Worm (Caenorhabditis elegans) whole organism, L4 larva: Measurements from ENCODE around the gene ZK1320.3.

Experiments
- F44E2.7 ChIP-seq: fragments of 200-800 bp; sonication (Bioruptor generic); IDR thresholded peaks from 2 replicates; pipeline ENCODE4 v2.1.2; 2022; ENCODE audit warnings: missing genetic modification characterization, missing compliant biosample characterization
- Y105C5A.15 ChIP-seq: fragments of 200-800 bp; sonication (Bioruptor generic); IDR thresholded peaks from 2 replicates; pipeline ENCODE4 v1.3.6; 2022; ENCODE audit warnings: missing genetic modification characterization, missing compliant biosample characterization
- Y48G9A.11 ChIP-seq: fragments of 200-800 bp; sonication (Bioruptor generic); IDR thresholded peaks from 2 replicates; pipeline ENCODE4 v1.3.6; 2022; ENCODE audit warnings: missing genetic modification reagents, missing genetic modification characterization, missing compliant biosample characterization
- Y5F2A.4 ChIP-seq: fragments of 200-800 bp; sonication (Bioruptor generic); optimal IDR thresholded peaks from 2 replicates; lab custom pipeline; 2018; ENCODE audit warnings: mild to moderate bottlenecking, missing genetic modification characterization, missing compliant biosample characterization
- Y75B8A.6 ChIP-seq: fragments of 200-800 bp; sonication (Bioruptor generic); IDR thresholded peaks from 2 replicates; pipeline ENCODE4 v1.3.6; 2022; ENCODE audit warnings: missing genetic modification reagents, missing genetic modification characterization, missing compliant biosample characterization
- ZK546.5 ChIP-seq, 2 experiments: sonication (generic microtip); optimal IDR thresholded peaks; 2 replicates each; lab custom pipeline; 2017; ENCODE audit warnings: missing biosample characterization in 2 of 2, missing genetic modification characterization in 2 of 2
- aha-1 ChIP-seq: fragments of 150-350 bp; peaks from one replicate; lab custom pipeline; 2014; ENCODE audit warnings: missing biosample characterization, missing genetic modification characterization
- aly-2 ChIP-seq: sonication (generic microtip); optimal IDR thresholded peaks from 2 replicates; lab custom pipeline; 2018; ENCODE audit warnings: missing biosample characterization, missing genetic modification characterization
- ama-1 ChIP-seq: fragments of 150-350 bp; optimal IDR thresholded peaks from 2 replicates; lab custom pipeline; 2014; ENCODE audit warnings: inconsistent platforms, mixed read lengths
- ceh-20 ChIP-seq: fragments of 200-800 bp; sonication (Bioruptor generic); IDR thresholded peaks from 2 replicates; pipeline ENCODE4 v1.3.6; 2022; ENCODE audit warnings: missing genetic modification reagents, missing genetic modification characterization, missing compliant biosample characterization
- ceh-28 ChIP-seq: fragments of 150-350 bp; optimal IDR thresholded peaks from 2 replicates; lab custom pipeline; 2014; ENCODE audit warnings: missing biosample characterization, missing genetic modification reagents, missing genetic modification characterization
- ceh-44 ChIP-seq: fragments of 200-800 bp; sonication (Bioruptor generic); IDR thresholded peaks from 2 replicates; pipeline ENCODE4 v1.3.6; 2022; ENCODE audit warnings: missing genetic modification reagents, missing genetic modification characterization, missing compliant biosample characterization
- ceh-62 ChIP-seq: sonication (generic microtip); optimal IDR thresholded peaks from 2 replicates; lab custom pipeline; 2017; ENCODE audit warnings: missing biosample characterization, missing genetic modification characterization
- daf-19 ChIP-seq: fragments of 200-800 bp; sonication (Bioruptor generic); conservative IDR thresholded peaks from 2 replicates; pipeline ENCODE4 v1.3.6; 2022; ENCODE audit warnings: missing genetic modification characterization, missing compliant biosample characterization
- daf-8 ChIP-seq: fragments of 200-800 bp; sonication (Bioruptor generic); IDR thresholded peaks from 2 replicates; pipeline ENCODE4 v1.3.6; 2022; ENCODE audit warnings: missing genetic modification characterization, missing compliant biosample characterization
- dmd-6 ChIP-seq: fragments of 200-800 bp; sonication (Bioruptor generic); IDR thresholded peaks from 2 replicates; pipeline ENCODE4 v1.3.6; 2022; ENCODE audit warnings: missing genetic modification reagents, missing genetic modification characterization, missing compliant biosample characterization
- dmd-9 ChIP-seq: fragments of 200-800 bp; sonication (Bioruptor generic); IDR thresholded peaks from 2 replicates; pipeline ENCODE4 v1.3.6; 2022; ENCODE audit warnings: missing genetic modification reagents, missing genetic modification characterization, missing compliant biosample characterization
- duxl-1 ChIP-seq: sonication (generic microtip); optimal IDR thresholded peaks from 2 replicates; lab custom pipeline; 2016; ENCODE audit warnings: mild to moderate bottlenecking, missing genetic modification characterization, moderate library complexity, missing compliant biosample characterization; ENCODE audit not compliant: poor library complexity
- egl-43 ChIP-seq: fragments of 200-800 bp; sonication (Bioruptor generic); IDR thresholded peaks from 2 replicates; pipeline ENCODE4 v1.3.6; 2022; ENCODE audit warnings: missing genetic modification reagents, missing genetic modification characterization, missing compliant biosample characterization
- fkh-10 ChIP-seq: fragments of 150-350 bp; optimal IDR thresholded peaks from 2 replicates; lab custom pipeline; 2014; ENCODE audit warnings: missing biosample characterization, missing genetic modification reagents, missing genetic modification characterization
- hif-1 ChIP-seq, 2 experiments: sonication (generic microtip); optimal IDR thresholded peaks; 2 replicates each; lab custom pipeline; 2016 to 2017; ENCODE audit warnings: missing compliant biosample characterization in 2 of 2, missing genetic modification characterization in 2 of 2, missing genetic modification reagents in 2 of 2, missing genotype in 2 of 2, mild to moderate bottlenecking in 1 of 2
- hlh-11 ChIP-seq: fragments of 200-800 bp; sonication (Bioruptor generic); optimal IDR thresholded peaks from 2 replicates; lab custom pipeline; 2018; ENCODE audit warnings: mild to moderate bottlenecking, missing genetic modification characterization, missing compliant biosample characterization
- hmg-1.1 ChIP-seq: fragments of 200-800 bp; sonication (Bioruptor generic); IDR thresholded peaks from 2 replicates; pipeline ENCODE4 v1.3.6; 2022; ENCODE audit warnings: missing genetic modification reagents, missing genetic modification characterization, missing compliant biosample characterization
- jun-1 ChIP-seq: fragments of 150-350 bp; optimal IDR thresholded peaks from 2 replicates; lab custom pipeline; 2014; ENCODE audit warnings: missing biosample characterization, missing genetic modification reagents, missing genetic modification characterization
- lin-1 ChIP-seq: fragments of 200-800 bp; sonication (Bioruptor generic); IDR thresholded peaks from 2 replicates; pipeline ENCODE4 v1.3.6; 2022; ENCODE audit warnings: missing genetic modification reagents, missing genetic modification characterization, missing compliant biosample characterization
- lin-13 ChIP-seq: fragments of 150-350 bp; optimal IDR thresholded peaks from 2 replicates; lab custom pipeline; 2014; ENCODE audit warnings: missing biosample characterization, missing genetic modification reagents, missing genetic modification characterization
- lin-29 ChIP-seq: fragments of 200-800 bp; sonication (Bioruptor generic); IDR thresholded peaks from 2 replicates; pipeline ENCODE4 v1.3.6; 2022; ENCODE audit warnings: missing genetic modification reagents, missing genetic modification characterization, missing compliant biosample characterization
- lin-39 ChIP-seq: fragments of 150-350 bp; optimal IDR thresholded peaks from 2 replicates; lab custom pipeline; 2014; ENCODE audit warnings: missing biosample characterization, missing genetic modification reagents, missing genetic modification characterization
- madf-5 ChIP-seq, 2 experiments: fragments of 200-800 bp; sonication (Bioruptor generic); IDR thresholded peaks; 2 replicates each; pipeline ENCODE4 v1.3.6; 2022; ENCODE audit warnings: missing compliant biosample characterization in 2 of 2, missing genetic modification characterization in 2 of 2
- mdl-1 ChIP-seq, 2 experiments: fragments of 150-350 bp in 1 of 2; sonication (generic microtip) in 1 of 2; optimal IDR thresholded peaks; 2 replicates each; lab custom pipeline; 2014 to 2017; ENCODE audit warnings: missing biosample characterization in 2 of 2, missing genetic modification characterization in 2 of 2
- mxl-2 ChIP-seq: fragments of 200-800 bp; sonication (Bioruptor generic); conservative IDR thresholded peaks from 2 replicates; pipeline ENCODE4 v1.3.6; 2022; ENCODE audit warnings: missing genetic modification reagents, missing genetic modification characterization, missing compliant biosample characterization
- mxl-3 ChIP-seq: fragments of 200-800 bp; sonication (Bioruptor generic); optimal IDR thresholded peaks from 2 replicates; lab custom pipeline; 2018; ENCODE audit warnings: mild to moderate bottlenecking, missing genetic modification characterization, missing compliant biosample characterization
- nhr-10 ChIP-seq: fragments of 150-350 bp; optimal IDR thresholded peaks from 2 replicates; lab custom pipeline; 2014; ENCODE audit warnings: missing biosample characterization, missing genetic modification characterization
- nhr-25 ChIP-seq: sonication (generic microtip); optimal IDR thresholded peaks from 2 replicates; lab custom pipeline; 2017; ENCODE audit warnings: missing genetic modification characterization, mild to moderate bottlenecking, missing compliant biosample characterization, antibody characterized with exemption, moderate library complexity, borderline replicate concordance; ENCODE audit not compliant: insufficient read depth
- nhr-28 ChIP-seq: fragments of 150-350 bp; optimal IDR thresholded peaks from 2 replicates; lab custom pipeline; 2014; ENCODE audit warnings: missing biosample characterization, missing genetic modification characterization
- nhr-41 ChIP-seq: fragments of 200-800 bp; sonication (Bioruptor generic); IDR thresholded peaks from 2 replicates; pipeline ENCODE4 v1.3.6; 2022; ENCODE audit warnings: missing genetic modification reagents, missing genetic modification characterization, missing compliant biosample characterization
- nhr-42 ChIP-seq: fragments of 200-800 bp; sonication (Bioruptor generic); IDR thresholded peaks from 2 replicates; pipeline ENCODE4 v1.3.6; 2022; ENCODE audit warnings: missing genetic modification characterization, missing compliant biosample characterization
- nhr-6 ChIP-seq: fragments of 150-350 bp; optimal IDR thresholded peaks from 2 replicates; lab custom pipeline; 2014; ENCODE audit warnings: missing biosample characterization, missing genetic modification characterization
- nhr-76 ChIP-seq: fragments of 150-350 bp; optimal IDR thresholded peaks from 2 replicates; lab custom pipeline; 2014; ENCODE audit warnings: missing biosample characterization, missing genetic modification characterization
- php-3 ChIP-seq: fragments of 200-800 bp; sonication (Bioruptor generic); IDR thresholded peaks from 2 replicates; pipeline ENCODE4 v1.3.6; 2022; ENCODE audit warnings: missing genetic modification reagents, missing genetic modification characterization, missing compliant biosample characterization
- pqm-1 ChIP-seq: sonication (generic microtip); optimal IDR thresholded peaks from 2 replicates; lab custom pipeline; 2017; ENCODE audit warnings: missing biosample characterization, missing genetic modification characterization
- rbr-2 ChIP-seq: sonication (generic microtip); optimal IDR thresholded peaks from 2 replicates; lab custom pipeline; 2016; ENCODE audit warnings: missing genotype, missing genetic modification characterization, missing compliant biosample characterization
- set-16 ChIP-seq: fragments of 200-800 bp; sonication (Bioruptor generic); IDR thresholded peaks from 2 replicates; pipeline ENCODE4 v1.3.6; 2022; ENCODE audit warnings: missing genetic modification reagents, missing genetic modification characterization, missing compliant biosample characterization
- spr-1 ChIP-seq: sonication (generic microtip); optimal IDR thresholded peaks from 2 replicates; lab custom pipeline; 2016; ENCODE audit warnings: mild to moderate bottlenecking, missing genetic modification characterization, missing compliant biosample characterization
- spr-3 ChIP-seq: fragments of 200-800 bp; sonication (Bioruptor generic); optimal IDR thresholded peaks from 2 replicates; lab custom pipeline; 2018; ENCODE audit warnings: mild to moderate bottlenecking, missing genetic modification characterization, missing compliant biosample characterization
- tra-1 ChIP-seq: fragments of 200-800 bp; sonication (Bioruptor generic); IDR thresholded peaks from 2 replicates; pipeline ENCODE4 v1.3.6; 2022; ENCODE audit warnings: missing genetic modification reagents, missing genetic modification characterization, missing compliant biosample characterization
- unc-130 ChIP-seq: sonication (generic microtip); optimal IDR thresholded peaks from 2 replicates; lab custom pipeline; 2016; ENCODE audit warnings: missing genetic modification reagents, missing genetic modification characterization, missing compliant biosample characterization
- unc-39 ChIP-seq: sonication (generic microtip); optimal IDR thresholded peaks from 2 replicates; lab custom pipeline; 2017; ENCODE audit warnings: missing biosample characterization, missing genetic modification characterization
- zfp-3 ChIP-seq: fragments of 200-800 bp; sonication (Bioruptor generic); conservative IDR thresholded peaks from 2 replicates; pipeline ENCODE4 v1.3.6; 2022; ENCODE audit warnings: missing genetic modification reagents, missing genetic modification characterization, missing compliant biosample characterization
- ztf-7 ChIP-seq: fragments of 150-350 bp; optimal IDR thresholded peaks from 2 replicates; lab custom pipeline; 2014; ENCODE audit warnings: missing biosample characterization, missing genetic modification characterization

The ZK1320.3 gene

ce11 chrII:9621913-9622348 is 38.3 kb downstream of the ZK1320.3 start (continued):
- TF ChIP-seq ama-1 (lab: Kevin White, UChicago) (no peak), mxl-2 (GFP tag; lab: Robert Waterston, UW) (no peak), nhr-10 (tag; lab: Kevin White, UChicago) (no peak), Y105C5A.15 (GFP tag; lab: Robert Waterston, UW) (no peak), hmg-1.1 (no peak), lin-1 (GFP tag; lab: Robert Waterston, UW) (peak; percentile 28; the same call in 1 of the 2 replicates)
- TF ChIP-seq, all 104 proteins: peak for 18

- TF ChIP-seq rbr-2 (no peak), nhr-6 (peak; percentile 7), fkh-10 (no peak), daf-8 (GFP tag; lab: Robert Waterston, UW) (no peak), unc-39 (tag; lab: Kevin White, UChicago) (no peak), ceh-62 (tag; lab: Kevin White, UChicago) (no peak), spr-3 (GFP tag; lab: Kevin White, UChicago) (no peak), madf-5 (GFP tag; IDR thresholded peaks at IDR 0.05; lab: Robert Waterston, UW) (no peak), duxl-1 (tag; lab: Kevin White, UChicago) (no peak), spr-1 (no peak), mxl-3 (GFP tag; lab: Kevin White, UChicago) (no peak), ztf-7 (no peak), aly-2 (tag; lab: Kevin White, UChicago) (no peak), hif-1 (tag; optimal IDR thresholded peaks at IDR 0.05; lab: Kevin White, UChicago) (no peak), mdl-1 (tag; optimal IDR thresholded peaks at IDR 0.05; lab: Kevin White, UChicago) (peak in 1 of 2 experiments; percentile 11), mxl-2 (GFP tag; lab: Robert Waterston, UW) (no peak), aha-1 (tag; lab: Kevin White, UChicago) (peak; percentile 96), dmd-6 (GFP tag; lab: Robert Waterston, UW) (peak; percentile 16; the same call in 1 of the 2 replicates), zfp-3 (GFP tag; lab: Robert Waterston, UW) (no peak), ceh-28 (tag; lab: Kevin White, UChicago) (no peak), Y75B8A.6 (GFP tag; lab: Robert Waterston, UW) (no peak), Y48G9A.11 (GFP tag; lab: Robert Waterston, UW) (no peak), lin-29 (GFP tag; lab: Robert Waterston, UW) (no peak), nhr-42 (GFP tag; lab: Robert Waterston, UW) (no peak), set-16 (GFP tag; lab: Robert Waterston, UW) (peak; percentile 27; the same call in 1 of the 2 replicates), ama-1 (lab: Kevin White, UChicago) (peak; percentile 26), pqm-1 (tag; lab: Kevin White, UChicago) (no peak), dmd-9 (GFP tag; lab: Robert Waterston, UW) (no peak), ceh-20 (GFP tag; lab: Robert Waterston, UW) (no peak; the same call in 1 of the 2 replicates), nhr-76 (tag; lab: Kevin White, UChicago) (no peak), jun-1 (tag; lab: Kevin White, UChicago) (no peak), lin-39 (tag; lab: Kevin White, UChicago) (no peak), unc-130 (GFP tag; lab: Kevin White, UChicago) (no peak), php-3 (no peak), hlh-11 (tag; lab: Kevin White, UChicago) (peak; percentile 60), Y5F2A.4 (GFP tag; lab: Kevin White, UChicago) (no peak), tra-1 (GFP tag; lab: Robert Waterston, UW) (no peak), ZK546.5 (tag; optimal IDR thresholded peaks at IDR 0.05; lab: Kevin White, UChicago) (no peak), lin-13 (no peak), egl-43 (peak; percentile 57; the same call in 1 of the 2 replicates), nhr-28 (tag; lab: Kevin White, UChicago) (peak; percentile 37), daf-19 (GFP tag; lab: Robert Waterston, UW) (no peak), nhr-25 (no peak), ceh-44 (no peak), F44E2.7 (GFP tag; lab: Robert Waterston, UW) (no peak), nhr-41 (GFP tag; lab: Robert Waterston, UW) (no peak)
These were observed 39.1 kb downstream of the ZK1320.3 start for ce11 chrII:9621121-9621520.
